Fruit fly (Drosophila melanogaster) whole organism: ENCODE measurements around the gene mRpL44.

ENCODE experiments used
- CG8478 ChIP-seq: fragments of >200 bp; optimal IDR thresholded peaks from 2 replicates; lab custom pipeline; 2018; ENCODE audit warnings: inconsistent platforms
- Dll ChIP-seq: fragments of >200 bp; optimal IDR thresholded peaks from 2 replicates; lab custom pipeline; 2017
- EcR ChIP-seq, 2 experiments: fragments of >200 bp; optimal IDR thresholded peaks; 2 replicates each; lab custom pipeline; 2017; ENCODE audit warnings: missing biosample characterization in 2 of 2, missing genetic modification characterization in 2 of 2, missing genetic modification reagents in 2 of 2
- pan ChIP-seq: fragments of >200 bp; optimal IDR thresholded peaks from 2 replicates; lab custom pipeline; 2017
- psq ChIP-seq: fragments of >200 bp; optimal IDR thresholded peaks from 2 replicates; lab custom pipeline; 2017
- usp ChIP-seq: fragments of >200 bp; optimal IDR thresholded peaks from 2 replicates; lab custom pipeline; 2017; ENCODE audit warnings: missing biosample characterization, missing genetic modification characterization, mixed read lengths

DNA sequence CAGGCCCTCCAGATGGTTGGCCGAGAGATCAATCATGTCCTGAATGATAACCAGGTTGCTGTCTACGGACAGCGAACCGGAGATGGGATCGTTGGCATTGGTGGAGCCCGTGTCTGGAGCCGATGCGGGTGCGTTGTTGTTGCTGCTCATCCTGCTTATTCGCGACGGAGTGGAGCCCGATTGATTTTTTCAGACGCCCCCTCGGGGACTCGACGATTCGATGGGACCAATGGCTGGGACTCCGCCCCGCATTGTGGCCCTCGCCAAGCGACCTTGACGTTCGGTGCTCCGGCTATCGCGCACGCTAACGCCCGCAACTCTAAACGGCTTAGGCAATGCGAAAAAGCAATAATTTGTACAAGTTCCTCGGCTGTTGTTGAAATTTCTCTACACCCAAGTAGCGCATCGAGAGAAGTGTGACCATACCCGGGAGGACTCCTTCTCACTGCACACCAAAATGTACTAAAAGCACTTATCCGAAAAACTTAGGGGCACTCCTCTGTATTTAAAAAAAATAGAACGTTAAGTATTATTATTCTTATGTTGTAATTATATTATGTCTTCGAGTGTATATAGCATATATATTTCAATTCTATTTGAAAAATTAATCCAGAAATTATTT, 13.2 kb upstream of the mRpL44 start, which contains the start of gene ksr:
- TF ChIP-seq Dll (lab: Kevin White, UChicago) (no peak), usp (GFP tag; lab: Kevin White, UChicago) (no peak), psq (lab: Kevin White, UChicago) (no peak), CG8478 (no peak), EcR (GFP tag; optimal IDR thresholded peaks at IDR 0.05; lab: Kevin White, UChicago) (no peak), pan (lab: Kevin White, UChicago) (no peak)
